Worm (Caenorhabditis elegans) whole organism, L2 larva: Measurements from ENCODE around the gene T21C9.9.
A peak's percentile ranks its signal among the peaks of the same experiment; 100 is the strongest.

Experiments used
- blmp-1 ChIP-seq: sonication (generic microtip); optimal IDR thresholded peaks from 2 replicates; lab custom pipeline; 2017; ENCODE audit warnings: missing genetic modification characterization, mild to moderate bottlenecking, missing compliant biosample characterization, antibody characterized with exemption, moderate library complexity; ENCODE audit not compliant: insufficient read depth
- ceh-82 ChIP-seq: fragments of 150-350 bp; optimal IDR thresholded peaks from 2 replicates; lab custom pipeline; 2014; ENCODE audit warnings: missing biosample characterization, missing genetic modification characterization
- egl-27 ChIP-seq: sonication (generic microtip); optimal IDR thresholded peaks from 3 replicates; lab custom pipeline; 2017; ENCODE audit warnings: missing biosample characterization, missing genetic modification reagents, missing genetic modification characterization
- nhr-237 ChIP-seq: fragments of 150-350 bp; optimal IDR thresholded peaks from 2 replicates; lab custom pipeline; 2014; ENCODE audit warnings: missing biosample characterization, missing genetic modification characterization

ce11 chrV:10602051-10602937, 9.9 kb upstream of the T21C9.9 start, which contains the start of gene H27A22.1:
- TF ChIP-seq ceh-82 (tag; lab: Kevin White, UChicago), result no peak
- peak; percentile 95 for TF ChIP-seq blmp-1 (tag; lab: Kevin White, UChicago)
- TF ChIP-seq egl-27 (tag; lab: Kevin White, UChicago), result no peak
- no peak for TF ChIP-seq nhr-237 (tag; lab: Kevin White, UChicago)
